Worm (Caenorhabditis elegans) whole organism, L1 larva: ENCODE measurements around the gene C27B7.5.

Experiments
- C34B4.2 ChIP-seq: sonication (generic microtip); optimal IDR thresholded peaks from 2 replicates; lab custom pipeline; 2017; ENCODE audit warnings: mild to moderate bottlenecking, missing genetic modification characterization, missing compliant biosample characterization
- aha-1 ChIP-seq: fragments of 150-350 bp; optimal IDR thresholded peaks from 2 replicates; lab custom pipeline; 2014; ENCODE audit warnings: missing biosample characterization, missing genetic modification characterization
- alr-1 ChIP-seq: fragments of 200-800 bp; sonication (Bioruptor generic); optimal IDR thresholded peaks from 2 replicates; lab custom pipeline; 2018; ENCODE audit warnings: borderline replicate concordance, mild to moderate bottlenecking, missing genetic modification characterization, missing compliant biosample characterization
- ama-1 ChIP-seq: fragments of 150-350 bp; optimal IDR thresholded peaks from 2 replicates; lab custom pipeline; 2014
- blmp-1 ChIP-seq: fragments of 150-350 bp; optimal IDR thresholded peaks from 2 replicates; lab custom pipeline; 2014; ENCODE audit warnings: missing biosample characterization, missing genetic modification characterization
- ceh-8 ChIP-seq: fragments of 200-800 bp; sonication (Bioruptor generic); optimal IDR thresholded peaks from 2 replicates; lab custom pipeline; 2018; ENCODE audit warnings: mild to moderate bottlenecking, missing genetic modification characterization, moderate library complexity, missing compliant biosample characterization
- ceh-88 ChIP-seq: fragments of 200-800 bp; sonication (Bioruptor generic); IDR thresholded peaks from 2 replicates; pipeline ENCODE4 v1.3.6; 2022; ENCODE audit warnings: missing genetic modification characterization, missing compliant biosample characterization
- dpl-1 ChIP-seq, 3 experiments: fragments of 150-350 bp in 2 of 3; sonication (generic microtip) in 1 of 3; optimal IDR thresholded peaks; 2 replicates each; lab custom pipeline; 2014 to 2017; ENCODE audit warnings: missing biosample characterization in 3 of 3, missing genetic modification characterization in 3 of 3, missing genetic modification reagents in 3 of 3
- efl-1 ChIP-seq, 4 experiments: fragments of 150-350 bp; optimal IDR thresholded peaks in 3 of 4; peaks in 1 of 4; 1 replicate in 1 of 4; 2 replicates in 3 of 4; lab custom pipeline; 2014; ENCODE audit warnings: missing biosample characterization in 2 of 4, missing genetic modification characterization in 2 of 4, missing genetic modification reagents in 2 of 4
- egl-13 ChIP-seq: sonication (generic microtip); optimal IDR thresholded peaks from 2 replicates; lab custom pipeline; 2016; ENCODE audit warnings: missing genotype, missing genetic modification reagents, missing genetic modification characterization, missing compliant biosample characterization
- elt-2 ChIP-seq: sonication (generic microtip); optimal IDR thresholded peaks from 2 replicates; lab custom pipeline; 2016; ENCODE audit warnings: missing genetic modification characterization, mild to moderate bottlenecking, inconsistent platforms, missing compliant biosample characterization, missing genetic modification reagents
- ets-5 ChIP-seq: fragments of 200-800 bp; sonication (Bioruptor generic); IDR thresholded peaks from 2 replicates; pipeline ENCODE4 v1.3.6; 2022; ENCODE audit warnings: missing genetic modification characterization, missing compliant biosample characterization
- fkh-8 ChIP-seq: sonication (generic microtip); optimal IDR thresholded peaks from 2 replicates; lab custom pipeline; 2016; ENCODE audit warnings: mild to moderate bottlenecking, missing genetic modification characterization, missing compliant biosample characterization
- hlh-17 ChIP-seq: fragments of 200-800 bp; sonication (Bioruptor generic); optimal IDR thresholded peaks from 2 replicates; lab custom pipeline; 2018; ENCODE audit warnings: missing genetic modification characterization, mild to moderate bottlenecking, missing compliant biosample characterization, moderate library complexity, borderline replicate concordance
- hlh-4 ChIP-seq: sonication (generic microtip); optimal IDR thresholded peaks from 2 replicates; lab custom pipeline; 2016; ENCODE audit warnings: mild to moderate bottlenecking, missing genetic modification characterization, missing compliant biosample characterization
- irx-1 ChIP-seq: sonication (generic microtip); optimal IDR thresholded peaks from 2 replicates; lab custom pipeline; 2016; ENCODE audit warnings: missing genetic modification characterization, missing compliant biosample characterization
- isw-1 ChIP-seq: fragments of 200-800 bp; sonication (Bioruptor generic); IDR thresholded peaks from 2 replicates; pipeline ENCODE4 v1.3.6; 2022; ENCODE audit warnings: missing genetic modification characterization, missing compliant biosample characterization
- jun-1 ChIP-seq: fragments of 150-350 bp; optimal IDR thresholded peaks from 2 replicates; lab custom pipeline; 2014; ENCODE audit warnings: missing biosample characterization, missing genetic modification reagents, missing genetic modification characterization
- lin-13 ChIP-seq: fragments of 150-350 bp; optimal IDR thresholded peaks from 2 replicates; lab custom pipeline; 2014; ENCODE audit warnings: missing biosample characterization, missing genetic modification reagents, missing genetic modification characterization
- lsy-2 ChIP-seq, 2 experiments: fragments of 150-350 bp; optimal IDR thresholded peaks; 2 replicates each; lab custom pipeline; 2014; ENCODE audit warnings: missing biosample characterization in 2 of 2, missing genetic modification characterization in 2 of 2
- mab-9 ChIP-seq: fragments of 200-800 bp; sonication (Bioruptor generic); IDR thresholded peaks from 2 replicates; pipeline ENCODE4 v1.3.6; 2022; ENCODE audit warnings: missing genetic modification reagents, missing genetic modification characterization, missing compliant biosample characterization
- mdl-1 ChIP-seq, 2 experiments: fragments of 150-350 bp; optimal IDR thresholded peaks; 2 replicates each; lab custom pipeline; 2014 to 2017; ENCODE audit warnings: missing biosample characterization in 2 of 2, missing genetic modification characterization in 2 of 2, inconsistent platforms in 1 of 2
- mep-1 ChIP-seq: fragments of 150-350 bp; optimal IDR thresholded peaks from 2 replicates; lab custom pipeline; 2014; ENCODE audit warnings: missing biosample characterization, missing genetic modification characterization
- nhr-20 ChIP-seq: sonication (generic microtip); optimal IDR thresholded peaks from 2 replicates; lab custom pipeline; 2016; ENCODE audit warnings: mild to moderate bottlenecking, missing genetic modification characterization, missing compliant biosample characterization
- nhr-237 ChIP-seq: fragments of 150-350 bp; optimal IDR thresholded peaks from 2 replicates; lab custom pipeline; 2014; ENCODE audit warnings: missing biosample characterization, missing genetic modification characterization
- nhr-76 ChIP-seq: sonication (generic microtip); optimal IDR thresholded peaks from 2 replicates; lab custom pipeline; 2017; ENCODE audit warnings: missing biosample characterization, missing genetic modification characterization
- nhr-90 ChIP-seq: sonication (generic microtip); optimal IDR thresholded peaks from 2 replicates; lab custom pipeline; 2016; ENCODE audit warnings: mild to moderate bottlenecking, missing genetic modification characterization, missing compliant biosample characterization; ENCODE audit not compliant: poor library complexity
- pag-3 ChIP-seq: sonication (generic microtip); optimal IDR thresholded peaks from 2 replicates; lab custom pipeline; 2017; ENCODE audit warnings: missing genetic modification characterization, mild to moderate bottlenecking, missing compliant biosample characterization, antibody characterized with exemption, borderline replicate concordance; ENCODE audit not compliant: insufficient read depth
- pax-3 ChIP-seq: fragments of 200-800 bp; sonication (Bioruptor generic); optimal IDR thresholded peaks from 2 replicates; lab custom pipeline; 2018; ENCODE audit warnings: mild to moderate bottlenecking, missing genetic modification characterization, moderate library complexity, missing compliant biosample characterization
- snpc-4 ChIP-seq: fragments of 150-350 bp; optimal IDR thresholded peaks from 2 replicates; lab custom pipeline; 2014; ENCODE audit warnings: missing biosample characterization, missing genetic modification characterization
- snu-23 ChIP-seq: sonication (generic microtip); optimal IDR thresholded peaks from 2 replicates; lab custom pipeline; 2016; ENCODE audit warnings: missing genetic modification characterization, missing compliant biosample characterization
- sox-4 ChIP-seq: sonication (generic microtip); optimal IDR thresholded peaks from 2 replicates; lab custom pipeline; 2016; ENCODE audit warnings: missing genetic modification characterization, missing compliant biosample characterization
- sup-37 ChIP-seq: fragments of 200-800 bp; sonication (Bioruptor generic); optimal IDR thresholded peaks from 2 replicates; lab custom pipeline; 2018; ENCODE audit warnings: mild to moderate bottlenecking, missing genetic modification characterization, missing compliant biosample characterization
- unc-30 ChIP-seq: sonication (generic microtip); optimal IDR thresholded peaks from 2 replicates; lab custom pipeline; 2017; ENCODE audit warnings: missing biosample characterization, missing genetic modification characterization
- unc-62 ChIP-seq: fragments of 150-350 bp; optimal IDR thresholded peaks from 2 replicates; lab custom pipeline; 2014; ENCODE audit warnings: missing biosample characterization, missing genetic modification reagents, missing genetic modification characterization
- vab-15 ChIP-seq: sonication (generic microtip); optimal IDR thresholded peaks from 2 replicates; lab custom pipeline; 2017; ENCODE audit warnings: missing genotype, mild to moderate bottlenecking, missing genetic modification characterization, missing compliant biosample characterization
- zag-1 ChIP-seq: fragments of 150-350 bp; optimal IDR thresholded peaks from 2 replicates; lab custom pipeline; 2014; ENCODE audit warnings: missing biosample characterization, missing genetic modification characterization

Gene C27B7.5

ce11 chrIV:8901346-8901745 is at the start of gene C27B7.5:
Gene C27B7.5 (plus strand): TSS chrIV:8901646.
- TF ChIP-seq nhr-90 = no peak
- TF ChIP-seq nhr-237 (tag; lab: Kevin White, UChicago) = no peak
- no peak for TF ChIP-seq efl-1 (optimal IDR thresholded peaks at IDR 0.05; lab: Kevin White, UChicago)
- TF ChIP-seq efl-1 (GFP tag; optimal IDR thresholded peaks at IDR 0.05 in 1 of 2; lab: Kevin White, UChicago) = no peak
- TF ChIP-seq dpl-1 (GFP tag; optimal IDR thresholded peaks at IDR 0.05; lab: Kevin White, UChicago) = no peak
- no peak for TF ChIP-seq ceh-88 (GFP tag; lab: Robert Waterston, UW)
- no peak for TF ChIP-seq vab-15 (tag; lab: Kevin White, UChicago)
- TF ChIP-seq mab-9 (GFP tag; lab: Robert Waterston, UW) = no peak
- no peak for TF ChIP-seq hlh-17
- TF ChIP-seq sox-4 (tag; lab: Kevin White, UChicago) = no peak
- TF ChIP-seq hlh-4 (tag; lab: Kevin White, UChicago) = no peak
- TF ChIP-seq alr-1 (tag; lab: Kevin White, UChicago) = no peak
- no peak for TF ChIP-seq pax-3
- no peak for TF ChIP-seq unc-62
- no peak for TF ChIP-seq ets-5 (GFP tag; lab: Robert Waterston, UW)
- no peak for TF ChIP-seq snpc-4 (tag; lab: Kevin White, UChicago)
- TF ChIP-seq lsy-2 (tag; optimal IDR thresholded peaks at IDR 0.05; lab: Kevin White, UChicago) = no peak
- no peak for TF ChIP-seq zag-1 (tag; lab: Kevin White, UChicago)
- TF ChIP-seq C34B4.2 = no peak
- TF ChIP-seq nhr-76 (tag; lab: Kevin White, UChicago) = no peak
- TF ChIP-seq ama-1 = no peak

ce11 chrIV:8852194-8852593 is 49.3 kb upstream of the C27B7.5 start, which contains the start of gene alp-1:
Gene alp-1 (plus strand): TSS chrIV:8852494.
- TF ChIP-seq nhr-76 (tag; lab: Kevin White, UChicago) (no peak), mep-1 (tag; lab: Kevin White, UChicago) (no peak), jun-1 (tag; lab: Kevin White, UChicago) (no peak)

DNA sequence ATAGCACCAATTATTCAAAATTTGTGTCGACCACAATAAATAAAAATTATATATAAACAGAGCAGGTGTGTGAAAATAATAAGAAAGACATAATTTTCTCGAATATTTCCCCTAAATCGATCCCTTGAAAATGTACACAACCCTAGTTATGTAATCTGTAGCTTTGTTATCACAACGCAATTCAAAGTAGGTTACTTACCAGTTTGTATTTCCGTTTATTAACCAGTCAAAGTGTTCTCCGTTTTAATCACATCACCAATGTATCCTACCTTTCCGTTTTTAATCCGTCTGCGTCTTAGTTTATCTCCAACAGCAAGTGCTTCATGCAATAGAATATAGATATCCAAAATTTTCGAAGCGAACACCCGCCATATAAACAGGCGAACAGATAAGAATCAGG is 48.1 kb upstream of the C27B7.5 start:
- no peak for TF ChIP-seq nhr-237 (tag; lab: Kevin White, UChicago)
- TF ChIP-seq efl-1 (optimal IDR thresholded peaks at IDR 0.05; lab: Kevin White, UChicago) = no peak
- TF ChIP-seq efl-1 (GFP tag; optimal IDR thresholded peaks at IDR 0.05 in 1 of 2; lab: Kevin White, UChicago) = peak in 1 of 2 experiments; percentile 73

- TF ChIP-seq mab-9 (GFP tag; lab: Robert Waterston, UW) (no peak), ceh-8 (GFP tag; lab: Kevin White, UChicago) (no peak), vab-15 (tag; lab: Kevin White, UChicago) (no peak), blmp-1 (no peak), elt-2 (tag; lab: Kevin White, UChicago) (no peak), efl-1 (optimal IDR thresholded peaks at IDR 0.05; lab: Kevin White, UChicago) (no peak), efl-1 (GFP tag; optimal IDR thresholded peaks at IDR 0.05 in 1 of 2; lab: Kevin White, UChicago) (no peak), sup-37 (GFP tag; lab: Kevin White, UChicago) (no peak), aha-1 (tag; lab: Kevin White, UChicago) (no peak), ama-1 (no peak), isw-1 (GFP tag; lab: Robert Waterston, UW) (no peak), pag-3 (tag; lab: Kevin White, UChicago) (no peak), mdl-1 (tag; optimal IDR thresholded peaks at IDR 0.05; lab: Kevin White, UChicago) (no peak), unc-30 (tag; lab: Kevin White, UChicago) (no peak), fkh-8 (tag; lab: Kevin White, UChicago) (no peak), snu-23 (no peak), egl-13 (no peak), lin-13 (GFP tag; lab: Kevin White, UChicago) (no peak), irx-1 (no peak), nhr-20 (tag; lab: Kevin White, UChicago) (no peak)
These were observed 45.5 kb upstream of the C27B7.5 start, which contains the start of gene T11B7.5 for ce11 chrIV:8855963-8856362. Gene T11B7.5 (minus strand): TSS chrIV:8856063.
